Worm (Caenorhabditis elegans): Measurements from ENCODE around the gene rpn-5.

rpn-5 gene

ce11 chrII:4733848-4734247 lies 35.6 kb upstream of the rpn-5 start, which contains the start of gene F41C3.11:
Gene F41C3.11 (minus strand): TSS chrII:4733948.
- TF ChIP-seq daf-12 (tag; optimal IDR thresholded peaks at IDR 0.05) (no peak), nhr-76 (tag; optimal IDR thresholded peaks at IDR 0.05) (no peak), egl-5 (tag; optimal IDR thresholded peaks at IDR 0.05) (no peak), egl-27 (tag; optimal IDR thresholded peaks at IDR 0.05) (no peak), nhr-28 (tag; optimal IDR thresholded peaks at IDR 0.05) (no peak), pha-4 (tag; optimal IDR thresholded peaks at IDR 0.05) (no peak), R02D3.7 (tag; optimal IDR thresholded peaks at IDR 0.05) (no peak), eor-1 (tag; optimal IDR thresholded peaks at IDR 0.05) (no peak), fkh-2 (tag; optimal IDR thresholded peaks at IDR 0.05) (no peak), ztf-11 (tag; optimal IDR thresholded peaks at IDR 0.05) (no peak), nhr-23 (tag; optimal IDR thresholded peaks at IDR 0.05) (no peak), jun-1 (tag; optimal IDR thresholded peaks at IDR 0.05) (no peak), nhr-11 (tag; optimal IDR thresholded peaks at IDR 0.05) (no peak), unc-39 (tag; optimal IDR thresholded peaks at IDR 0.05) (no peak), tbx-2 (tag; optimal IDR thresholded peaks at IDR 0.05) (no peak), lin-15B (tag; optimal IDR thresholded peaks at IDR 0.05) (no peak), ama-1 (optimal IDR thresholded peaks at IDR 0.05) (no peak), lin-39 (tag; optimal IDR thresholded peaks at IDR 0.05) (no peak), ceh-9 (tag; optimal IDR thresholded peaks at IDR 0.05) (no peak), ceh-82 (tag; optimal IDR thresholded peaks at IDR 0.05) (no peak)

DNA sequence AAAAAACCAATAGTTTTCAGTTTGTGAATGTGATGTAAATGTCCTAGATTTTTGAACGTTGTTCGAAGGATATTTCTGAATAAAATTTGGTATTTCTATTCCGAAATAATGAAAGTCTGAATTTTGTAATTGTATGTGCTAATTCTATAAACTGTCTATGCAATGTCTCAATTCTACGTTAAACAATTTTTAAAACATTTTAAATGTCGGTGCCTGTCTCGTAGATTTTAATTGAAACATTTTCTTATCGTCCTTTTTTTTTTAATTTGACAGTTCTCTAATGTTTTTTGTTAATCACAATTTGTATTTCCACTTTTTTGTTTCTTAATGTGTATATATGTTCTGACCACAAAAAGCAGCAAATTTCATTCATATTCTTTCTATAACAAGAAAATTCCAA lies 31.5 kb upstream of the rpn-5 start, which contains the start of gene F41C3.7:
TSS of gene F41C3.7 (plus strand) at position 301 of the 400 bp plus-strand sequence.
- TF ChIP-seq nhr-11 (tag; optimal IDR thresholded peaks at IDR 0.05) (no peak), ama-1 (optimal IDR thresholded peaks at IDR 0.05) (no peak), mdl-1 (tag; optimal IDR thresholded peaks at IDR 0.05) (no peak), nhr-23 (tag; optimal IDR thresholded peaks at IDR 0.05) (no peak), fkh-2 (tag; optimal IDR thresholded peaks at IDR 0.05) (no peak), egl-5 (tag; optimal IDR thresholded peaks at IDR 0.05) (no peak), tbx-2 (tag; optimal IDR thresholded peaks at IDR 0.05) (no peak), egl-27 (tag; optimal IDR thresholded peaks at IDR 0.05) (no peak), pqm-1 (tag; optimal IDR thresholded peaks at IDR 0.05) (no peak), sea-2 (GFP tag; optimal IDR thresholded peaks at IDR 0.05) (no peak), elt-1 (tag; optimal IDR thresholded peaks at IDR 0.05) (no peak), daf-12 (tag; optimal IDR thresholded peaks at IDR 0.05) (no peak), unc-39 (tag; optimal IDR thresholded peaks at IDR 0.05) (no peak), ztf-11 (tag; optimal IDR thresholded peaks at IDR 0.05) (no peak), fkh-10 (GFP tag; optimal IDR thresholded peaks at IDR 0.05) (no peak), nhr-237 (tag; optimal IDR thresholded peaks at IDR 0.05) (no peak), ceh-9 (tag; optimal IDR thresholded peaks at IDR 0.05) (no peak)

DNA sequence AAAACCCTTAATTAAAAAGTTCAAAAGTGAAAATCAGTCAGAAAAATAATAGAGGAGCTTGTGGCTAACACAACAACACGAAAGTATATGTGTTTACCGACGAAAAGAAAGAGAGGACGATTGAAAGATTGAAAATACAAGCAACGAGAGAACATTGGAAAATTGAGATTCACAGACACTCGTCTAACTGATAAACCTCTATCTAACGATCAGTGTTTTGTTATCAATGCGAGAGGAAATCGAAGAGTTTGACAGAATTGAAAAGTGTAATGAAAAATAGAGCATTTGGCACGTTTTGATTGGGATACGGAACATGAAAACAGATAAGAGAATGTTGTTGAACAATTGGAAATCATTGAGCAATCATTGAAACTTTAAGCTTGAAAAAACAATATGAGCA lies 30.5 kb upstream of the rpn-5 start:
- TF ChIP-seq elt-3 (tag; optimal IDR thresholded peaks at IDR 0.05) (peak in 1 of 3 experiments; percentile 37), pqm-1 (tag; optimal IDR thresholded peaks at IDR 0.05) (peak; percentile 98), nhr-237 (tag; optimal IDR thresholded peaks at IDR 0.05) (no peak), egl-5 (tag; optimal IDR thresholded peaks at IDR 0.05) (peak; percentile 44), elt-2 (tag; optimal IDR thresholded peaks at IDR 0.05) (peak; percentile 100), skn-1 (tag; optimal IDR thresholded peaks at IDR 0.05) (peak; percentile 23), jun-1 (tag; optimal IDR thresholded peaks at IDR 0.05) (peak; percentile 70), lsy-12 (tag; optimal IDR thresholded peaks at IDR 0.05) (no peak), nfya-1 (tag; optimal IDR thresholded peaks at IDR 0.05; ENCODE audit: insufficient read depth) (peak; percentile 42), nhr-67 (tag; optimal IDR thresholded peaks at IDR 0.05) (no peak), pha-4 (tag; optimal IDR thresholded peaks at IDR 0.05) (peak; percentile 59)

DNA sequence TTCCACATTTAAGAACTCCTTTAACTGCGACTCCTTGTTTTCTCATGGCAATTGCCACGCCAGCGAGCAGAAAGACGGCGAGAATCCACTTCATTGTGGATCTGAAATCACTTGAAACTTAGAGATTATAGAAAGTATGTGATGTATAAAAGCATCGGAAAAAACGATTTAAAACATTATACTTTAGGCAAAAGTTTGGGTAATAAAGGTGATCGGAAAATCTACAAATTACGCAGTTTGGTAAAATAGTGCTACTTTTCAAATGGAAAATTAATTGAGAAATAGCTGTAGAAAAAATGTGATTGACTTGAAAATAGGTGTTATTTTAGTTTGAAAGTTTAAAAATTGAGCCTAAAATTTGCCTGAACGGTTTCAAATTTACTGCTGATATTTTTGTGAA lies 29.5 kb upstream of the rpn-5 start, which contains the start of gene ttr-41:
TSS of gene ttr-41 (minus strand) at position 101 of the 400 bp plus-strand sequence.
- TF ChIP-seq fkh-10 (GFP tag; optimal IDR thresholded peaks at IDR 0.05) (no peak), elt-3 (tag; optimal IDR thresholded peaks at IDR 0.05) (no peak), jun-1 (tag; optimal IDR thresholded peaks at IDR 0.05) (no peak), nhr-23 (tag; optimal IDR thresholded peaks at IDR 0.05) (no peak), ztf-11 (tag; optimal IDR thresholded peaks at IDR 0.05) (no peak), ztf-4 (tag; optimal IDR thresholded peaks at IDR 0.05) (no peak)

ce11 chrII:4726750-4727384 lies 28.6 kb upstream of the rpn-5 start:
- TF ChIP-seq egl-5 (tag; optimal IDR thresholded peaks at IDR 0.05) (no peak), nhr-237 (tag; optimal IDR thresholded peaks at IDR 0.05) (no peak), lsy-12 (tag; optimal IDR thresholded peaks at IDR 0.05) (no peak), nhr-77 (tag; optimal IDR thresholded peaks at IDR 0.05) (no peak), ama-1 (optimal IDR thresholded peaks at IDR 0.05) (peak; percentile 72), elt-2 (tag; optimal IDR thresholded peaks at IDR 0.05) (peak; percentile 37), ceh-28 (tag; optimal IDR thresholded peaks at IDR 0.05) (no peak), eor-1 (tag; optimal IDR thresholded peaks at IDR 0.05) (no peak), ceh-82 (tag; optimal IDR thresholded peaks at IDR 0.05) (no peak), tbx-2 (tag; optimal IDR thresholded peaks at IDR 0.05) (no peak), pqm-1 (tag; optimal IDR thresholded peaks at IDR 0.05) (no peak)
